Worm (Caenorhabditis elegans): Measurements from ENCODE around the gene pcs-1.

- no peak for TF ChIP-seq nfya-2 (GFP tag; IDR thresholded peaks at IDR 0.05)
- TF ChIP-seq dpl-1 (GFP tag; optimal IDR thresholded peaks at IDR 0.05), result no peak
Measured at ce11 chrII:11617715-11618114, 40.2 kb upstream of the pcs-1 start.
